Worm (Caenorhabditis elegans) whole organism, L3 larva: Measurements from ENCODE around the gene K02E11.4.

Source experiments
- R02D3.7 ChIP-seq: fragments of 150-350 bp; optimal IDR thresholded peaks from 2 replicates; lab custom pipeline; 2014; ENCODE audit warnings: missing biosample characterization, missing genetic modification characterization
- ama-1 ChIP-seq: fragments of 150-350 bp; optimal IDR thresholded peaks from 2 replicates; lab custom pipeline; 2018
- daf-12 ChIP-seq: fragments of 150-350 bp; optimal IDR thresholded peaks from 2 replicates; lab custom pipeline; 2014; ENCODE audit warnings: missing biosample characterization, missing genetic modification reagents, missing genetic modification characterization
- elt-1 ChIP-seq: fragments of 150-350 bp; optimal IDR thresholded peaks from 2 replicates; lab custom pipeline; 2014; ENCODE audit warnings: missing biosample characterization, missing genetic modification characterization
- elt-2 ChIP-seq: sonication (generic microtip); optimal IDR thresholded peaks from 2 replicates; lab custom pipeline; 2016; ENCODE audit warnings: missing genetic modification reagents, mild to moderate bottlenecking, missing genetic modification characterization, missing compliant biosample characterization
- lin-15B ChIP-seq: fragments of 150-350 bp; optimal IDR thresholded peaks from 2 replicates; lab custom pipeline; 2014; ENCODE audit warnings: missing biosample characterization, missing genetic modification characterization
- lsy-12 ChIP-seq: sonication (generic microtip); optimal IDR thresholded peaks from 2 replicates; lab custom pipeline; 2016; ENCODE audit warnings: mild to moderate bottlenecking, missing genetic modification characterization, missing compliant biosample characterization
- mdl-1 ChIP-seq: fragments of 150-350 bp; optimal IDR thresholded peaks from 2 replicates; lab custom pipeline; 2014; ENCODE audit warnings: missing biosample characterization, missing genetic modification characterization
- nfya-1 ChIP-seq: sonication (generic microtip); optimal IDR thresholded peaks from 2 replicates; lab custom pipeline; 2017; ENCODE audit warnings: missing genetic modification characterization, mild to moderate bottlenecking, missing compliant biosample characterization, antibody characterized with exemption, moderate library complexity; ENCODE audit not compliant: insufficient read depth
- nhr-23 ChIP-seq: fragments of 150-350 bp; optimal IDR thresholded peaks from 2 replicates; lab custom pipeline; 2014; ENCODE audit warnings: missing biosample characterization, missing genetic modification reagents, missing genetic modification characterization
- nhr-25 ChIP-seq: sonication (generic microtip); optimal IDR thresholded peaks from 2 replicates; lab custom pipeline; 2017; ENCODE audit warnings: missing biosample characterization, missing genetic modification characterization
- nhr-43 ChIP-seq: sonication (generic microtip); optimal IDR thresholded peaks from 2 replicates; lab custom pipeline; 2016; ENCODE audit warnings: mild to moderate bottlenecking, missing genetic modification characterization, missing compliant biosample characterization; ENCODE audit not compliant: poor library complexity, severe bottlenecking
- unc-39 ChIP-seq: sonication (generic microtip); optimal IDR thresholded peaks from 4 replicates; lab custom pipeline; 2017; ENCODE audit warnings: missing biosample characterization, missing genetic modification characterization
- unc-62 ChIP-seq: fragments of 150-350 bp; sonication (generic microtip); optimal IDR thresholded peaks from 4 replicates; lab custom pipeline; 2014; ENCODE audit warnings: missing biosample characterization, missing genetic modification reagents, missing genetic modification characterization
- ztf-4 ChIP-seq: fragments of 150-350 bp; optimal IDR thresholded peaks from 2 replicates; lab custom pipeline; 2014; ENCODE audit warnings: missing biosample characterization, missing genetic modification characterization

K02E11.4 gene

DNA sequence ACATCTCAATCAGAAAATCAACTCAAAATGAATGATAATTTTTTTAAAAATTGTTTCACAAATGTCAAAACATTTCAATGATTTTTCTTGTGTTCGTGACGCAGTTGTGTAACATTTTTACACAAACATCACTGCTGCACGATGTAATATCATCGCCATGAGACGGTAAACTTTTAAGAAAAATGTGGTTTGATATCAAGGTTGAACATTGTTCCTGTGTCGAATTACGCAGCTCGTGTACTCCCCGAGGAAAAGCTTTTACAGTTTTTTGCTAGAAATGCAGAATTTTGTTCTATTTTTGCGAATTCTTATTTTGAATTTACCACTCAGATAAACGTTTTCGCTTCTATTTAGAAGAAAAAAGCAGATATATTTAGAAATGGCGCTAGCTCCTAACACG, 50.3 kb downstream of the K02E11.4 start:
- TF ChIP-seq nhr-25 (tag; lab: Kevin White, UChicago) (peak; percentile 57), nhr-23 (no peak), unc-62 (no peak), elt-2 (peak; percentile 30), mdl-1 (tag; lab: Kevin White, UChicago) (no peak), unc-39 (tag; lab: Kevin White, UChicago) (no peak), ama-1 (lab: Kevin White, UChicago) (peak; percentile 58), lsy-12 (tag; lab: Kevin White, UChicago) (peak; percentile 10), nhr-43 (tag; lab: Kevin White, UChicago) (peak; percentile 77), R02D3.7 (tag; lab: Kevin White, UChicago) (peak; percentile 16), elt-1 (tag; lab: Kevin White, UChicago) (no peak), lin-15B (tag; lab: Kevin White, UChicago) (peak; percentile 14), nfya-1 (tag; lab: Kevin White, UChicago) (peak; percentile 40), ztf-4 (tag; lab: Kevin White, UChicago) (peak; percentile 9), daf-12 (tag; lab: Kevin White, UChicago) (no peak)
